Fruit fly (Drosophila melanogaster) whole organism, embryonic: ENCODE data around the gene Tnks.

Source experiments
- ATbp ChIP-seq: fragments of 200-800 bp; sonication (Bioruptor generic); optimal IDR thresholded peaks from 2 replicates; lab custom pipeline; 2017; ENCODE audit warnings: missing biosample characterization, mild to moderate bottlenecking, missing genetic modification characterization, missing genetic modification reagents
- CG1024 ChIP-seq: fragments of 200-800 bp; sonication (Bioruptor generic); IDR thresholded peaks from 2 replicates; pipeline ENCODE4 v1.3.6; 2022; ENCODE audit warnings: missing biosample characterization, missing genetic modification characterization
- CG11696 ChIP-seq: fragments of 200-800 bp; sonication (Bioruptor generic); IDR thresholded peaks from 2 replicates; pipeline ENCODE4 v1.3.6; 2022; ENCODE audit warnings: missing biosample characterization, missing genetic modification characterization
- CG14014 ChIP-seq: fragments of 200-800 bp; sonication (Bioruptor generic); IDR thresholded peaks from 2 replicates; pipeline ENCODE4 v1.3.6; 2022; ENCODE audit warnings: missing biosample characterization, missing genetic modification characterization
- CG15073 ChIP-seq: fragments of 200-800 bp; sonication (Bioruptor generic); optimal IDR thresholded peaks from 2 replicates; lab custom pipeline; 2016; ENCODE audit warnings: missing biosample characterization, missing genetic modification characterization
- CG1603 ChIP-seq: fragments of 200-800 bp; sonication (Bioruptor generic); optimal IDR thresholded peaks from 2 replicates; lab custom pipeline; 2019; ENCODE audit warnings: missing biosample characterization, mild to moderate bottlenecking, missing genetic modification characterization, moderate library complexity
- CG1647 ChIP-seq: fragments of 200-800 bp; sonication (Bioruptor generic); optimal IDR thresholded peaks from 3 replicates; lab custom pipeline; 2016; ENCODE audit warnings: missing biosample characterization, missing genetic modification characterization
- CG2678 ChIP-seq: fragments of 200-800 bp; sonication (Bioruptor generic); optimal IDR thresholded peaks from 3 replicates; lab custom pipeline; 2019; ENCODE audit warnings: missing biosample characterization, mild to moderate bottlenecking, missing genetic modification characterization, moderate library complexity
- CG4424 ChIP-seq: fragments of 200-800 bp; sonication (Bioruptor generic); optimal IDR thresholded peaks from 3 replicates; lab custom pipeline; 2016; ENCODE audit warnings: missing biosample characterization, missing genetic modification characterization
- Doc2 ChIP-seq: fragments of 200-800 bp; sonication (Bioruptor generic); IDR thresholded peaks from 2 replicates; pipeline ENCODE4 v1.3.6; 2022; ENCODE audit warnings: missing biosample characterization, missing genetic modification characterization
- Elba2 ChIP-seq: fragments of 200-800 bp; sonication (Bioruptor generic); optimal IDR thresholded peaks from 3 replicates; lab custom pipeline; 2016; ENCODE audit warnings: missing biosample characterization, missing genetic modification characterization
- Ets65A ChIP-seq: fragments of 200-800 bp; sonication (Bioruptor generic); peaks from one replicate; lab custom pipeline; 2016; ENCODE audit warnings: missing biosample characterization, missing genetic modification characterization
- Fer1 ChIP-seq: fragments of 200-800 bp; sonication (Bioruptor generic); optimal IDR thresholded peaks from 2 replicates; lab custom pipeline; 2017; ENCODE audit warnings: missing biosample characterization, mild to moderate bottlenecking, missing genetic modification characterization
- H2.0 ChIP-seq: fragments of 200-800 bp; sonication (Bioruptor generic); IDR thresholded peaks from 2 replicates; pipeline ENCODE4 v1.3.6; 2022; ENCODE audit warnings: missing biosample characterization, missing genetic modification characterization
- HLH4C ChIP-seq: fragments of 200-800 bp; sonication (Bioruptor generic); IDR thresholded peaks from 3 replicates; pipeline ENCODE4 v1.3.6; 2022; ENCODE audit warnings: missing biosample characterization, missing genetic modification characterization; ENCODE audit not compliant: partially characterized antibody
- Med ChIP-seq: fragments of 200-800 bp; sonication (Bioruptor generic); peaks from one replicate; lab custom pipeline; 2016; ENCODE audit warnings: missing biosample characterization, missing genetic modification characterization, mild to moderate bottlenecking, inconsistent platforms, moderate library complexity
- Mes4 ChIP-seq: fragments of 200-800 bp; sonication (Bioruptor generic); optimal IDR thresholded peaks from 2 replicates; lab custom pipeline; 2016; ENCODE audit warnings: missing biosample characterization, missing genetic modification characterization
- Myb ChIP-seq: fragments of 200-800 bp; sonication (Bioruptor generic); optimal IDR thresholded peaks from 2 replicates; lab custom pipeline; 2016; ENCODE audit warnings: missing biosample characterization, missing genetic modification characterization
- NFAT ChIP-seq: fragments of 200-800 bp; sonication (Bioruptor generic); IDR thresholded peaks from 2 replicates; pipeline ENCODE4 v1.3.6; 2022; ENCODE audit warnings: missing biosample characterization, missing genetic modification characterization
- Oli ChIP-seq: fragments of 200-800 bp; sonication (Bioruptor generic); optimal IDR thresholded peaks from 2 replicates; lab custom pipeline; 2018; ENCODE audit warnings: missing biosample characterization, mild to moderate bottlenecking, missing genetic modification characterization, moderate library complexity
- az2 ChIP-seq: fragments of 200-800 bp; sonication (Bioruptor generic); optimal IDR thresholded peaks from 3 replicates; lab custom pipeline; 2016; ENCODE audit warnings: missing biosample characterization, missing genetic modification characterization
- cad ChIP-seq: fragments of >200 bp; optimal IDR thresholded peaks from 2 replicates; lab custom pipeline; 2017; ENCODE audit warnings: missing biosample characterization, missing genetic modification characterization
- chif ChIP-seq, 2 experiments: fragments of 200-800 bp; sonication (Bioruptor generic); optimal IDR thresholded peaks; 3 replicates each; lab custom pipeline; 2016; ENCODE audit warnings: missing biosample characterization in 2 of 2, missing genetic modification characterization in 2 of 2
- chinmo ChIP-seq: fragments of 200-800 bp; sonication (Bioruptor generic); IDR thresholded peaks from 4 replicates; pipeline ENCODE4 v1.3.6; 2022; ENCODE audit warnings: missing biosample characterization, missing genetic modification characterization; ENCODE audit not compliant: partially characterized antibody
- chm ChIP-seq: fragments of 200-800 bp; sonication (Bioruptor generic); IDR thresholded peaks from 2 replicates; pipeline ENCODE4 v1.3.6; 2022; ENCODE audit warnings: missing biosample characterization, missing genetic modification characterization
- ci ChIP-seq: fragments of 200-800 bp; sonication (Bioruptor generic); IDR thresholded peaks from 3 replicates; pipeline ENCODE4 v1.3.6; 2022; ENCODE audit warnings: missing biosample characterization, missing genetic modification characterization
- corto ChIP-seq: fragments of 200-800 bp; sonication (Bioruptor generic); optimal IDR thresholded peaks from 2 replicates; lab custom pipeline; 2016; ENCODE audit warnings: missing biosample characterization, mild to moderate bottlenecking, missing genetic modification characterization, moderate library complexity
- crol ChIP-seq: fragments of 200-800 bp; sonication (Bioruptor generic); IDR thresholded peaks from 2 replicates; pipeline ENCODE4 v1.3.6; 2022; ENCODE audit warnings: missing biosample characterization, missing genetic modification characterization
- dpn ChIP-seq, 2 experiments: fragments of 200-800 bp; sonication (Bioruptor generic); optimal IDR thresholded peaks; 3 replicates each; lab custom pipeline; 2016; ENCODE audit warnings: missing biosample characterization in 2 of 2, missing genetic modification characterization in 2 of 2
- dysf ChIP-seq: fragments of 200-800 bp; sonication (Bioruptor generic); IDR thresholded peaks from 3 replicates; pipeline ENCODE4 v1.3.6; 2022; ENCODE audit warnings: missing biosample characterization, missing genetic modification characterization
- fd102C ChIP-seq: fragments of 200-800 bp; sonication (Bioruptor generic); optimal IDR thresholded peaks from 2 replicates; lab custom pipeline; 2018; ENCODE audit warnings: missing biosample characterization, mild to moderate bottlenecking, missing genetic modification characterization, moderate library complexity
- grau ChIP-seq: fragments of 200-800 bp; optimal IDR thresholded peaks from 3 replicates; lab custom pipeline; 2019; ENCODE audit warnings: missing biosample characterization, mild to moderate bottlenecking, missing genetic modification characterization, moderate library complexity
- hkb ChIP-seq, 2 experiments: fragments of 200-800 bp in 1 of 2; fragments of >200 bp in 1 of 2; sonication (Bioruptor generic) in 1 of 2; IDR thresholded peaks in 1 of 2; optimal IDR thresholded peaks in 1 of 2; 2 replicates each; pipeline versions ENCODE4 v1.3.6 to Lab custom; 2017 to 2022; ENCODE audit warnings: missing biosample characterization in 1 of 2, missing genetic modification characterization in 1 of 2
- ind ChIP-seq: fragments of 200-800 bp; sonication (Bioruptor generic); optimal IDR thresholded peaks from 3 replicates; lab custom pipeline; 2016; ENCODE audit warnings: missing biosample characterization, missing genetic modification characterization
- inv ChIP-seq: fragments of 200-800 bp; sonication (Bioruptor generic); IDR thresholded peaks from 2 replicates; pipeline ENCODE4 v1.3.6; 2022; ENCODE audit warnings: missing biosample characterization, missing genetic modification characterization; ENCODE audit not compliant: partially characterized antibody
- kni ChIP-seq: fragments of 200-800 bp; sonication (Bioruptor generic); optimal IDR thresholded peaks from 3 replicates; lab custom pipeline; 2017; ENCODE audit warnings: mild to moderate bottlenecking, missing biosample characterization, missing genetic modification reagents, missing genetic modification characterization
- nmo ChIP-seq: fragments of 200-800 bp; sonication (Bioruptor generic); optimal IDR thresholded peaks from 2 replicates; lab custom pipeline; 2018; ENCODE audit warnings: missing biosample characterization, mild to moderate bottlenecking, missing genetic modification characterization, moderate library complexity
- otp ChIP-seq: fragments of 200-800 bp; sonication (Bioruptor generic); IDR thresholded peaks from 3 replicates; pipeline ENCODE4, ENCODE4 v1.3.6; 2022; ENCODE audit warnings: missing biosample characterization, missing genetic modification characterization
- pan ChIP-seq, 4 experiments: fragments of >200 bp in 3 of 4; fragments of 200-800 bp in 1 of 4; sonication (Bioruptor generic) in 1 of 4; optimal IDR thresholded peaks in 3 of 4; IDR thresholded peaks in 1 of 4; 2 replicates each; pipeline versions ENCODE4 v1.3.6 to Lab custom; 2017 to 2022; ENCODE audit warnings: missing biosample characterization in 2 of 4, missing genetic modification characterization in 2 of 4, mixed read lengths in 1 of 4
- prd ChIP-seq, 3 experiments: fragments of >200 bp in 2 of 3; fragments of 200-800 bp in 1 of 3; sonication (Bioruptor generic) in 1 of 3; optimal IDR thresholded peaks in 2 of 3; IDR thresholded peaks in 1 of 3; 2 replicates in 2 of 3; 3 replicates in 1 of 3; pipeline versions ENCODE4 v1.3.6 to Lab custom; 2017 to 2022; ENCODE audit warnings: missing biosample characterization in 1 of 3, missing genetic modification characterization in 1 of 3
- row ChIP-seq: fragments of 200-800 bp; sonication (Bioruptor generic); IDR thresholded peaks from 3 replicates; pipeline ENCODE4 v1.3.6; 2022; ENCODE audit warnings: missing biosample characterization, missing genetic modification characterization
- scrt ChIP-seq: fragments of 200-800 bp; sonication (Bioruptor generic); optimal IDR thresholded peaks from 2 replicates; lab custom pipeline; 2018; ENCODE audit warnings: missing biosample characterization, mild to moderate bottlenecking, missing genetic modification characterization, moderate library complexity
- sens ChIP-seq: fragments of 200-800 bp; sonication (Bioruptor generic); peaks from one replicate; lab custom pipeline; 2016; ENCODE audit warnings: missing biosample characterization, missing genetic modification characterization
- so ChIP-seq: fragments of 200-800 bp; sonication (Bioruptor generic); IDR thresholded peaks from 3 replicates; pipeline ENCODE4 v1.3.6; 2022; ENCODE audit warnings: missing biosample characterization, missing genetic modification characterization
- stwl ChIP-seq: fragments of 200-800 bp; sonication (Bioruptor generic); optimal IDR thresholded peaks from 3 replicates; lab custom pipeline; 2018; ENCODE audit warnings: missing biosample characterization, mild to moderate bottlenecking, missing genetic modification characterization, moderate library complexity
- trem ChIP-seq: fragments of 200-800 bp; optimal IDR thresholded peaks from 3 replicates; lab custom pipeline; 2019; ENCODE audit warnings: missing biosample characterization, mild to moderate bottlenecking, missing genetic modification characterization, moderate library complexity
- unc-4 ChIP-seq: fragments of 200-800 bp; sonication (Bioruptor generic); IDR thresholded peaks from 2 replicates; pipeline ENCODE4 v1.3.6; 2022; ENCODE audit warnings: missing biosample characterization, missing genetic modification characterization; ENCODE audit not compliant: partially characterized antibody
- vvl ChIP-seq: fragments of 200-800 bp; sonication (Bioruptor generic); IDR thresholded peaks from 2 replicates; pipeline ENCODE4 v1.3.6; 2022; ENCODE audit warnings: missing biosample characterization, missing genetic modification characterization

The Tnks gene

dm6 chr3R:25662358-25662757 is 1.3 kb upstream of the Tnks start:
- peak; percentile 60 for TF ChIP-seq grau (tag; lab: Kevin White, UChicago)
- TF ChIP-seq CG4424 (GFP tag; lab: Kevin White, UChicago): peak; percentile 27
- no peak for TF ChIP-seq Doc2
- TF ChIP-seq chif (GFP tag; optimal IDR thresholded peaks at IDR 0.05; lab: Kevin White, UChicago): peak in 1 of 2 experiments; percentile 9
- TF ChIP-seq dpn (GFP tag; optimal IDR thresholded peaks at IDR 0.05; lab: Kevin White, UChicago): peak in 1 of 2 experiments; percentile 4
- no peak for TF ChIP-seq unc-4 (GFP tag; lab: Robert Waterston, UW)
- no peak for TF ChIP-seq hkb (optimal IDR thresholded peaks at IDR 0.05; lab: Kevin White, UChicago)
- 0 out of 2 replicates have a peak, but pooled peaks have one; percentile 11 for TF ChIP-seq hkb (GFP tag; IDR thresholded peaks at IDR 0.05; lab: Robert Waterston, UW)
- no peak for TF ChIP-seq fd102C (GFP tag; lab: Kevin White, UChicago)
- no peak for TF ChIP-seq pan (optimal IDR thresholded peaks at IDR 0.05; lab: Kevin White, UChicago)
- TF ChIP-seq pan (GFP tag; optimal IDR thresholded peaks at IDR 0.05 in 1 of 2, IDR thresholded peaks at IDR 0.05 in 1 of 2): peak in 1 of 2 experiments; percentile 29
- peak; percentile 14; the same call in 1 of the 3 replicates for TF ChIP-seq otp (GFP tag; lab: Robert Waterston, UW)
- 0 out of 2 replicates have a peak, but pooled peaks have one; percentile 23 for TF ChIP-seq vvl
- peak; percentile 78 for TF ChIP-seq Ets65A (GFP tag; lab: Kevin White, UChicago)
- TF ChIP-seq cad (GFP tag; lab: Kevin White, UChicago): no peak
- TF ChIP-seq HLH4C: no peak
- TF ChIP-seq CG1603: no peak
- TF ChIP-seq scrt (GFP tag; lab: Kevin White, UChicago): no peak
- 0 out of 3 replicates have a peak, but pooled peaks have one; percentile 11 for TF ChIP-seq row
- TF ChIP-seq CG15073: peak; percentile 5
- no peak for TF ChIP-seq prd (optimal IDR thresholded peaks at IDR 0.05; lab: Kevin White, UChicago)
- peak; percentile 26; the same call in 1 of the 3 replicates for TF ChIP-seq prd (GFP tag; IDR thresholded peaks at IDR 0.05; lab: Robert Waterston, UW)
- peak; percentile 8 for TF ChIP-seq az2 (GFP tag; lab: Kevin White, UChicago)
- TF ChIP-seq ind (GFP tag; lab: Kevin White, UChicago): peak; percentile 10
- TF ChIP-seq Med (GFP tag; lab: Kevin White, UChicago): peak; percentile 1
- no peak for TF ChIP-seq Elba2 (GFP tag; lab: Kevin White, UChicago)
- peak; percentile 9 for TF ChIP-seq ATbp (GFP tag; lab: Kevin White, UChicago)
- no peak for TF ChIP-seq inv
- TF ChIP-seq H2.0 (GFP tag; lab: Robert Waterston, UW): no peak
- TF ChIP-seq chm (GFP tag; lab: Robert Waterston, UW): no peak
- TF ChIP-seq CG11696: peak; percentile 89
- TF ChIP-seq CG14014 (GFP tag; lab: Robert Waterston, UW): peak; percentile 7; the same call in 1 of the 2 replicates
- TF ChIP-seq corto (GFP tag; lab: Kevin White, UChicago): no peak
- TF ChIP-seq so (GFP tag; lab: Robert Waterston, UW): 0 out of 3 replicates have a peak, but pooled peaks have one; percentile 20
- peak; percentile 15 for TF ChIP-seq Mes4
- 0 out of 3 replicates have a peak, but pooled peaks have one; percentile 24 for TF ChIP-seq ci (GFP tag; lab: Robert Waterston, UW)
- peak; percentile 68 for TF ChIP-seq sens (GFP tag; lab: Kevin White, UChicago)

dm6 chr3R:25661531-25662193 is 576 bp upstream of the Tnks start, which contains the start of gene RASSF8:
TSS of gene RASSF8 (plus strand) at chr3R:25661795.
- TF ChIP-seq kni (GFP tag; lab: Kevin White, UChicago): peak; percentile 66
- peak; percentile 4 for TF ChIP-seq stwl (tag; lab: Kevin White, UChicago)
- TF ChIP-seq ci (GFP tag; lab: Robert Waterston, UW): 0 out of 3 replicates have a peak, but pooled peaks have one; percentile 7
- peak; percentile 4 for TF ChIP-seq CG1647
- peak; percentile 15 for TF ChIP-seq trem (tag; lab: Kevin White, UChicago)
- no peak for TF ChIP-seq crol (GFP tag; lab: Robert Waterston, UW)
- no peak for TF ChIP-seq chm (GFP tag; lab: Robert Waterston, UW)
- peak; percentile 42 for TF ChIP-seq nmo (GFP tag; lab: Kevin White, UChicago)
- peak; percentile 18 for TF ChIP-seq ind (GFP tag; lab: Kevin White, UChicago)
- TF ChIP-seq Myb (GFP tag; lab: Kevin White, UChicago): peak; percentile 57
- peak; percentile 90 for TF ChIP-seq chinmo (GFP tag; lab: Robert Waterston, UW)
- TF ChIP-seq Oli (tag; lab: Kevin White, UChicago): no peak
- peak; percentile 22 for TF ChIP-seq CG2678
- TF ChIP-seq Fer1 (GFP tag; lab: Kevin White, UChicago): peak; percentile 44
- TF ChIP-seq CG1024 (GFP tag; lab: Robert Waterston, UW): no peak
- peak; percentile 28; the same call in 1 of the 3 replicates for TF ChIP-seq dysf (GFP tag; lab: Robert Waterston, UW)
- peak; percentile 74 for TF ChIP-seq NFAT (GFP tag; lab: Robert Waterston, UW)
